Worm (Caenorhabditis elegans): ENCODE data around the gene gmps-1.

The gmps-1 gene

DNA sequence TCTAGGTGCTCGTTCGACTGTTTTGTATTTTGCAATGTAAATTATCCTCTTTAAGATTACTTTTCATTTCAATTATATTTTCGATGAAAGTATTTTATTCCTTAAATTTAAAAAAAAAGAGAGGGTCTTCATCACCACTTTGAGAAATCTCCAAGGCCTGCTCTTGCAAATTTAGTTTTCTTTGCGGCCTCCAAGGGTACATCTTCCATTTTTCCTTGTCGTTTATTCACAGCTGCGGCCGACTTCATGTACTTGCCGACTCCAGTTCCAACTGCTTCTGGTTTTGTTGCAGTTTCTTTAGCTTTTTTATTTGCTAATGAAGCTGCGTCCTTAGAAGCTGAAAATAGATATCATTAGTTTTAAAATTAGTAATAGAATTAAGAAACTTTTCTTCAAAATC lies 2.2 kb upstream of the gmps-1 start (continued):
- TF ChIP-seq sea-2 (GFP tag; IDR thresholded peaks at IDR 0.05), result no peak
- TF ChIP-seq B0035.1 (tag; optimal IDR thresholded peaks at IDR 0.05), result peak; percentile 6
- no peak for TF ChIP-seq ekl-4 (GFP tag; IDR thresholded peaks at IDR 0.05)
- TF ChIP-seq unc-130 (GFP tag; optimal IDR thresholded peaks at IDR 0.05), result no peak
- peak; percentile 42 for TF ChIP-seq F33H1.4 (GFP tag; IDR thresholded peaks at IDR 0.05)
- TF ChIP-seq F10E7.11 (tag; optimal IDR thresholded peaks at IDR 0.05), result no peak
- TF ChIP-seq bed-1 (GFP tag; IDR thresholded peaks at IDR 0.05), result no peak
- TF ChIP-seq fkh-3 (tag; optimal IDR thresholded peaks at IDR 0.05), result no peak

DNA sequence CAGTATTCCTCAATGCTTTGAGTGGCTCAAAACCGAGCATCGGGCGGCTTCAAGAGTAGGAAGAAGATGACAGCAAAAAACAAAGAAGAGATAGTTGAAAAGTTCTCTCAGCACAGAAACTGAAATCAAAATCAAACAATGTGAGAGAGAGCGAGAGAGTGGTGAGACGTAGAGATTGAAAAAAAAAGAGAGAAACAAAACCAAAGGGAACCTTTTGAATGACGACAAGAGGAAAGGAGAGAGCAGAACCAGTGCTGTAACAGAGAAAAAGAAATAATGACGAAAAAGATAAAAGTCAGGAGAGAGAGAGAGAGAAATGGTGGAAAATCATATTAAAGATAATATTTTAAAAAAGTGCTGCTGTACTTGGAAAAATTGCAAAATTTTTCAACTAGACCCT lies 1.3 kb downstream of the gmps-1 start:
- TF ChIP-seq hmg-1.2 (GFP tag; IDR thresholded peaks at IDR 0.05), result peak; percentile 19; the same call in 1 of the 2 replicates
- no peak for TF ChIP-seq die-1 (tag; optimal IDR thresholded peaks at IDR 0.05)
- 0 out of 2 replicates have a peak, but pooled peaks have one; percentile 17 for TF ChIP-seq B0336.3 (GFP tag; IDR thresholded peaks at IDR 0.05)
- TF ChIP-seq cebp-1 (GFP tag; IDR thresholded peaks at IDR 0.05), result no peak
- TF ChIP-seq cebp-1 (tag; optimal IDR thresholded peaks at IDR 0.05), result peak; percentile 56
- TF ChIP-seq C17E4.6 (GFP tag; IDR thresholded peaks at IDR 0.05), result no peak
- TF ChIP-seq madf-6 (GFP tag; IDR thresholded peaks at IDR 0.05), result no peak
- TF ChIP-seq nhr-80 (tag; optimal IDR thresholded peaks at IDR 0.05), result peak; percentile 56
- peak; percentile 20 for TF ChIP-seq lin-54 (GFP tag; optimal IDR thresholded peaks at IDR 0.05)
- TF ChIP-seq F33H1.4 (GFP tag; IDR thresholded peaks at IDR 0.05), result peak; percentile 10; the same call in 1 of the 2 replicates

DNA sequence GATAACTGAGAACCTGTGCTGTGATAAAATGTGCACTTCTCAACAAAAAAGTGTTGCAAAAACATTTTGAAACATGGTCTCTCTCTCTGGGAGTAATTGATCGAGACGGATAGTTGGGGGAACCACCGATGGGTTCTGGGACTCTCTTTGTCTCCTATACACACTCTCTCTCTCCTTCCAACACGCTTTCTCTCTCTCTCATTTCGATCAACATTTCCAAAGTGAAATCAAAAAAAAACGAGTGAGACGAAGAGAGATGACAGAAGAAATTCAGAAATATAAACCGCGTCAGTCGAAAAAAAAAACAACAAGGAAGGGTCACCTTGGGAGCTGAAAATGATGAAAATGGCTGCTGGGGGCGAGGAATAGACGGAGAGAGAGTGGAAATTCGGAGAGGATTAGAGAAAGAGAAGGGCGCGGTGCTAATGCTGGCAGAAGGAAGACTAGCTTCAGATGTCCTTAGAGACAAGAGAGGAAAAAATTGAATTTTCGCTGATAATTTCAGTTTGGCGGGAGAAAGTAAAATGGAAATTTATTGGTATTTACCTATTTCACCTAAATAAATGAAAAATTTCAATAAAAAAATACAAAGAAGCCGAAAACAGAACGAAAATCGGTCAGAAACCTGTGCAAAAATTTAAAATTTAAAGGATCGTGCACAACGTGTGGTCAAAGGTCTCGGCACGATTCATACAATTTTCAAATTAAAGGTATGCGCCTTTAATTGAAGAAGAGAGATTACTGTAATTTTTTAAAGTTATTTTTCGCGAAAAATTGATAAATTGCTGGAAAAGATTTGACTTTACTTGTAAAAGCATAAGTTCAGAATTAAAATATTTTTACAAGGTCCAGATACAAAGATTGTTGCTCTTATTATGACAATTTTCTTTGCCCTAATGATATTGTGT lies 5.5 kb downstream of the gmps-1 start:
- TF ChIP-seq Y67H2A.10 (GFP tag; conservative IDR thresholded peaks at IDR 0.05) (no peak), madf-8 (GFP tag; conservative IDR thresholded peaks at IDR 0.05) (peak; percentile 57), ZK185.1 (tag; optimal IDR thresholded peaks at IDR 0.05; ENCODE audit: poor library complexity, severe bottlenecking) (no peak), ccch-3 (GFP tag; optimal IDR thresholded peaks at IDR 0.05) (no peak), nhr-179 (tag; optimal IDR thresholded peaks at IDR 0.05) (no peak), F33H1.4 (GFP tag; IDR thresholded peaks at IDR 0.05) (peak; percentile 87), sea-2 (GFP tag; IDR thresholded peaks at IDR 0.05) (no peak), mxl-1 (tag; optimal IDR thresholded peaks at IDR 0.05) (no peak), ztf-22 (GFP tag; optimal IDR thresholded peaks at IDR 0.05) (no peak), ets-4 (GFP tag; optimal IDR thresholded peaks at IDR 0.05) (no peak), pha-4 (tag; optimal IDR thresholded peaks at IDR 0.05) (no peak), C17E4.6 (GFP tag; IDR thresholded peaks at IDR 0.05) (no peak), hmg-1.2 (GFP tag; IDR thresholded peaks at IDR 0.05) (peak; percentile 4; the same call in 1 of the 2 replicates), dpl-1 (GFP tag; optimal IDR thresholded peaks at IDR 0.05) (peak; percentile 16), cebp-2 (GFP tag; IDR thresholded peaks at IDR 0.05) (no peak), F55B11.4 (tag; optimal IDR thresholded peaks at IDR 0.05; ENCODE audit: borderline replicate concordance, insufficient read depth) (no peak), ceh-79 (tag; optimal IDR thresholded peaks at IDR 0.05) (no peak), bed-1 (GFP tag; IDR thresholded peaks at IDR 0.05) (no peak), F49E8.2 (tag; optimal IDR thresholded peaks at IDR 0.05; ENCODE audit: insufficient read depth) (no peak), F22D6.2 (tag; optimal IDR thresholded peaks at IDR 0.05) (no peak), aptf-3 (GFP tag; IDR thresholded peaks at IDR 0.05) (no peak), rpc-1 (optimal IDR thresholded peaks at IDR 0.05) (no peak), rpc-1 (tag; optimal IDR thresholded peaks at IDR 0.05) (no peak), lin-35 (GFP tag; optimal IDR thresholded peaks at IDR 0.05) (no peak), rec-8 (tag; optimal IDR thresholded peaks at IDR 0.05) (no peak), Y79H2A.3 (GFP tag; conservative IDR thresholded peaks at IDR 0.05) (no peak), him-1 (tag; optimal IDR thresholded peaks at IDR 0.05) (no peak), tlf-1 (GFP tag; optimal IDR thresholded peaks at IDR 0.05) (no peak), attf-6 (GFP tag; IDR thresholded peaks at IDR 0.05) (no peak), nhr-27 (tag; optimal IDR thresholded peaks at IDR 0.05) (no peak), ceh-58 (GFP tag; IDR thresholded peaks at IDR 0.05) (no peak), gei-17 (GFP tag; optimal IDR thresholded peaks at IDR 0.05) (no peak)
